Worm (Caenorhabditis elegans) whole organism, L2 larva: ENCODE measurements around the gene pqn-63.

Source experiments
- ceh-16 ChIP-seq: fragments of 150-350 bp; optimal IDR thresholded peaks from 2 replicates; lab custom pipeline; 2014; ENCODE audit warnings: missing biosample characterization, missing genetic modification characterization
- elt-1 ChIP-seq: fragments of 150-350 bp; optimal IDR thresholded peaks from 2 replicates; lab custom pipeline; 2014; ENCODE audit warnings: missing biosample characterization, missing genetic modification characterization

DNA sequence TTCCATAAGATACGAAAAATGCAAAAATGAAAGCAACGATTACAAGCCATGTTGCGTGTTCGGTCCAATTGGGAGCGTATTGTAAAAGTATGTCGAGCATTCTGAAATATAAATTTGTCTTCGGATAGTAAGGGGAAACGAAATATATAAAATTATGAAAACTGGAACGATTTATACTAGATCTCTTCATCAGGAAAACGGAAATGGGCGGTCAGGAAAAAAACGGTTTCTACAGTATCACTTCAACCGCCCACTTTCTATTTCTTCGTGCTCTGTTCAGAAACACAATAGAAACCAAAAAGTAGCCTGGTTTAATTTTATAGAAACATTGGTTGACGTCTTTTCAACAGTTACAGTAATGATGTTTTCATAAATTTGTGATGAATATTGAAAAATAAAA is 45.7 kb downstream of the pqn-63 start, which contains the start of gene pitr-4:
- TF ChIP-seq ceh-16 (tag; lab: Kevin White, UChicago) = no peak
- no peak for TF ChIP-seq elt-1 (tag; lab: Kevin White, UChicago)
